Worm (Caenorhabditis elegans) whole organism, early embryonic: Measurements from ENCODE around the gene Y37A1A.3.

Source experiments
- B0310.2 ChIP-seq: sonication (generic microtip); optimal IDR thresholded peaks from 2 replicates; lab custom pipeline; 2016; ENCODE audit warnings: mild to moderate bottlenecking, missing genetic modification characterization, missing compliant biosample characterization
- F13C5.2 ChIP-seq: sonication (generic microtip); optimal IDR thresholded peaks from 2 replicates; lab custom pipeline; 2017; ENCODE audit warnings: mild to moderate bottlenecking, missing genetic modification characterization, inconsistent platforms, missing compliant biosample characterization
- aly-1 ChIP-seq: sonication (generic microtip); optimal IDR thresholded peaks from 2 replicates; lab custom pipeline; 2016; ENCODE audit warnings: missing genetic modification characterization, missing compliant biosample characterization
- ama-1 ChIP-seq: fragments of 150-350 bp; optimal IDR thresholded peaks from 2 replicates; lab custom pipeline; 2014
- ceh-13 ChIP-seq: fragments of 200-800 bp; sonication (Bioruptor generic); optimal IDR thresholded peaks from 2 replicates; lab custom pipeline; 2018; ENCODE audit warnings: mild to moderate bottlenecking, missing genetic modification characterization, missing compliant biosample characterization
- ceh-36 ChIP-seq: sonication (generic microtip); optimal IDR thresholded peaks from 2 replicates; lab custom pipeline; 2016; ENCODE audit warnings: missing genetic modification characterization, inconsistent platforms, missing compliant biosample characterization
- flt-1 ChIP-seq: fragments of 200-800 bp; sonication (Bioruptor generic); IDR thresholded peaks from 2 replicates; pipeline ENCODE4 v1.3.6; 2022; ENCODE audit warnings: missing genetic modification characterization, missing compliant biosample characterization
- hmg-4 ChIP-seq: fragments of 200-800 bp; sonication (Bioruptor generic); optimal IDR thresholded peaks from 2 replicates; lab custom pipeline; 2018; ENCODE audit warnings: mild to moderate bottlenecking, missing genetic modification characterization, missing compliant biosample characterization
- hnd-1 ChIP-seq: sonication (generic microtip); optimal IDR thresholded peaks from 2 replicates; lab custom pipeline; 2016; ENCODE audit warnings: missing genetic modification characterization, missing compliant biosample characterization
- scrt-1 ChIP-seq: fragments of 200-800 bp; sonication (Bioruptor generic); IDR thresholded peaks from 2 replicates; pipeline ENCODE4 v1.3.6; 2022; ENCODE audit warnings: missing genetic modification characterization, missing compliant biosample characterization
- sea-1 ChIP-seq: fragments of 200-800 bp; sonication (Bioruptor generic); conservative IDR thresholded peaks from 2 replicates; pipeline ENCODE4 v1.3.6; 2022; ENCODE audit warnings: missing genetic modification characterization, missing compliant biosample characterization
- tbx-11 ChIP-seq: fragments of 200-800 bp; sonication (Bioruptor generic); IDR thresholded peaks from 2 replicates; pipeline ENCODE4 v1.3.6; 2022; ENCODE audit warnings: missing genetic modification characterization, missing compliant biosample characterization

DNA sequence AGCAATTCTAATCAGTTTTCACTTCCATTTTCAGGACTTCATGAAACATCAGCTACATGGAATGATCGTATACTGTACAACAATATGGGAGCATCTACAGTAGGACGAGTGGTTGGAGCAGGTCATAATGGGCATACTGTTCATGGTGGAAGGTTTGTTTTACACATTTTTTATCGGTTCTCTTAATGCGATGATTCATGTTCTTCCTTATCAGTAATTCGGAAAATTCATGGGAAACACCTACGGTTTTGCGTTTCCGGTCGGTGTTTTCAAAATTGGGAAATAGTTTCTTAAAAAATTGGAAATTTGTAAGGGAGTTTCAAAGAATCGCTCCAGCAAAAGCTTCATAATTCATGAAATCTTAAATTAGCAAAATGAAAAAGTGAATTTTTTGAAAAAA lies 38.2 kb upstream of the Y37A1A.3 start:
- TF ChIP-seq aly-1 (tag; lab: Kevin White, UChicago) (no peak), B0310.2 (tag; lab: Kevin White, UChicago) (no peak), F13C5.2 (tag; lab: Kevin White, UChicago) (no peak), hmg-4 (no peak), ama-1 (lab: Kevin White, UChicago) (no peak), ceh-13 (GFP tag; lab: Kevin White, UChicago) (no peak), sea-1 (GFP tag; lab: Robert Waterston, UW) (no peak), flt-1 (GFP tag; lab: Robert Waterston, UW) (no peak), scrt-1 (GFP tag; lab: Robert Waterston, UW) (no peak), hnd-1 (tag; lab: Kevin White, UChicago) (no peak), ceh-36 (tag; lab: Kevin White, UChicago) (no peak), tbx-11 (GFP tag; lab: Robert Waterston, UW) (no peak)
